Fruit fly (Drosophila melanogaster) whole organism, prepupa: ENCODE results near the gene CG42375.

Experiments used
- CG15336 ChIP-seq: fragments of 200-800 bp; sonication (Bioruptor generic); IDR thresholded peaks from 2 replicates; pipeline ENCODE4 v1.3.6; 2022; ENCODE audit warnings: missing biosample characterization, missing genetic modification characterization
- CG4318 ChIP-seq: fragments of 200-800 bp; sonication (Bioruptor generic); optimal IDR thresholded peaks from 3 replicates; lab custom pipeline; 2017; ENCODE audit warnings: missing biosample characterization, mild to moderate bottlenecking, missing genetic modification characterization
- CG7368 ChIP-seq: fragments of 200-800 bp; sonication (Bioruptor generic); optimal IDR thresholded peaks from 3 replicates; lab custom pipeline; 2016; ENCODE audit warnings: missing biosample characterization, missing genetic modification characterization
- CG9139 ChIP-seq: fragments of 200-800 bp; sonication (Bioruptor generic); optimal IDR thresholded peaks from 3 replicates; lab custom pipeline; 2017; ENCODE audit warnings: missing biosample characterization, mild to moderate bottlenecking, missing genetic modification characterization
- Hr39 ChIP-seq: fragments of 200-800 bp; sonication (Bioruptor generic); optimal IDR thresholded peaks from 2 replicates; lab custom pipeline; 2016; ENCODE audit warnings: missing biosample characterization, missing genetic modification characterization
- Lpt ChIP-seq: fragments of 200-800 bp; sonication (Bioruptor generic); optimal IDR thresholded peaks from 3 replicates; lab custom pipeline; 2016; ENCODE audit warnings: missing biosample characterization, missing genetic modification characterization
- OdsH ChIP-seq: fragments of 200-800 bp; sonication (Bioruptor generic); optimal IDR thresholded peaks from 3 replicates; lab custom pipeline; 2016; ENCODE audit warnings: missing biosample characterization, missing genetic modification characterization
- Sox102F ChIP-seq: fragments of 200-800 bp; sonication (Bioruptor generic); optimal IDR thresholded peaks from 2 replicates; lab custom pipeline; 2016; ENCODE audit warnings: missing biosample characterization, mild to moderate bottlenecking, missing genetic modification characterization
- Sox14 ChIP-seq: fragments of 200-800 bp; sonication (Bioruptor generic); optimal IDR thresholded peaks from 3 replicates; lab custom pipeline; 2016; ENCODE audit warnings: missing biosample characterization, missing genetic modification characterization
- achi ChIP-seq: fragments of 200-800 bp; sonication (Bioruptor generic); optimal IDR thresholded peaks from 3 replicates; lab custom pipeline; 2016; ENCODE audit warnings: missing biosample characterization, missing genetic modification characterization
- dsx ChIP-seq: fragments of 200-800 bp; optimal IDR thresholded peaks from 3 replicates; lab custom pipeline; 2019; ENCODE audit warnings: missing biosample characterization, mild to moderate bottlenecking, missing genetic modification characterization, moderate library complexity; ENCODE audit not compliant: poor library complexity, severe bottlenecking
- eg ChIP-seq: fragments of 200-800 bp; sonication (Bioruptor generic); IDR thresholded peaks from 3 replicates; pipeline ENCODE4 v1.3.6; 2022; ENCODE audit warnings: missing biosample characterization, missing genetic modification characterization
- lz ChIP-seq: fragments of 200-800 bp; sonication (Bioruptor generic); optimal IDR thresholded peaks from 3 replicates; lab custom pipeline; 2016; ENCODE audit warnings: missing biosample characterization, missing genetic modification characterization

- no peak for TF ChIP-seq OdsH
- no peak for TF ChIP-seq Sox14
- TF ChIP-seq lz (GFP tag; lab: Kevin White, UChicago), result no peak
- no peak for TF ChIP-seq Sox102F (GFP tag; lab: Kevin White, UChicago)
- no peak for TF ChIP-seq eg (GFP tag; lab: Robert Waterston, UW)
- no peak for TF ChIP-seq Hr39 (GFP tag; lab: Kevin White, UChicago)
- no peak for TF ChIP-seq CG4318 (GFP tag; lab: Kevin White, UChicago)
- no peak for TF ChIP-seq Lpt (GFP tag; lab: Kevin White, UChicago)
- TF ChIP-seq dsx (GFP tag; lab: Kevin White, UChicago), result no peak
- no peak for TF ChIP-seq CG7368 (GFP tag; lab: Kevin White, UChicago)
- TF ChIP-seq CG9139 (GFP tag; lab: Kevin White, UChicago), result no peak
- no peak for TF ChIP-seq CG15336 (GFP tag; lab: Robert Waterston, UW)
- TF ChIP-seq achi (GFP tag; lab: Kevin White, UChicago), result no peak
Measured at dm6 chr3R:13783397-13783796, 4.0 kb downstream of the CG42375 start.
